Fruit fly (Drosophila melanogaster) whole organism, embryonic: Measurements from ENCODE around the gene Naa20A.

ENCODE experiments used
- Abd-B ChIP-seq: fragments of 200-800 bp; sonication (Bioruptor generic); optimal IDR thresholded peaks from 2 replicates; lab custom pipeline; 2018; ENCODE audit warnings: missing biosample characterization, mild to moderate bottlenecking, missing genetic modification characterization, moderate library complexity
- CG10147 ChIP-seq: fragments of 200-800 bp; sonication (Bioruptor generic); optimal IDR thresholded peaks from 2 replicates; lab custom pipeline; 2019; ENCODE audit warnings: missing biosample characterization, mild to moderate bottlenecking, missing genetic modification characterization, moderate library complexity
- CG10267 ChIP-seq: fragments of 200-800 bp; sonication (Bioruptor generic); optimal IDR thresholded peaks from 2 replicates; lab custom pipeline; 2018; ENCODE audit warnings: missing biosample characterization, mild to moderate bottlenecking, missing genetic modification characterization, moderate library complexity
- CG12391 ChIP-seq: fragments of 200-800 bp; sonication (Bioruptor generic); optimal IDR thresholded peaks from 3 replicates; lab custom pipeline; 2018; ENCODE audit warnings: missing biosample characterization, mild to moderate bottlenecking, missing genetic modification characterization, moderate library complexity
- CG13287 ChIP-seq: fragments of 200-800 bp; sonication (Bioruptor generic); IDR thresholded peaks from 2 replicates; pipeline ENCODE4 v1.3.6; 2022; ENCODE audit warnings: missing biosample characterization, missing genetic modification characterization; ENCODE audit not compliant: partially characterized antibody
- CG14667 ChIP-seq: fragments of 200-800 bp; sonication (Bioruptor generic); IDR thresholded peaks from 2 replicates; pipeline ENCODE4 v1.3.6; 2022; ENCODE audit warnings: missing biosample characterization, missing genetic modification characterization
- CG15269 ChIP-seq: fragments of 200-800 bp; sonication (Bioruptor generic); optimal IDR thresholded peaks from 2 replicates; lab custom pipeline; 2018; ENCODE audit warnings: missing biosample characterization, mild to moderate bottlenecking, missing genetic modification characterization, moderate library complexity
- CG1529 ChIP-seq: fragments of 200-800 bp; sonication (Bioruptor generic); optimal IDR thresholded peaks from 3 replicates; lab custom pipeline; 2018; ENCODE audit warnings: missing biosample characterization, missing genetic modification characterization
- CG16863 ChIP-seq: fragments of 200-800 bp; sonication (Bioruptor generic); optimal IDR thresholded peaks from 3 replicates; lab custom pipeline; 2016; ENCODE audit warnings: missing biosample characterization, missing genetic modification characterization
- CG1792 ChIP-seq: fragments of 200-800 bp; sonication (Bioruptor generic); optimal IDR thresholded peaks from 2 replicates; lab custom pipeline; 2016; ENCODE audit warnings: missing biosample characterization, missing genetic modification characterization
- CG2120 ChIP-seq: fragments of 200-800 bp; sonication (Bioruptor generic); optimal IDR thresholded peaks from 3 replicates; lab custom pipeline; 2016; ENCODE audit warnings: missing biosample characterization, missing genetic modification characterization
- CG30403 ChIP-seq: fragments of 200-800 bp; sonication (Bioruptor generic); optimal IDR thresholded peaks from 3 replicates; lab custom pipeline; 2016; ENCODE audit warnings: missing biosample characterization, missing genetic modification characterization
- CG34224 ChIP-seq: fragments of 200-800 bp; sonication (Bioruptor generic); IDR thresholded peaks from 3 replicates; pipeline ENCODE4 v1.3.6; 2022; ENCODE audit warnings: missing biosample characterization, missing genetic modification characterization; ENCODE audit not compliant: partially characterized antibody
- CG34376 ChIP-seq: fragments of 200-800 bp; sonication (Bioruptor generic); optimal IDR thresholded peaks from 2 replicates; lab custom pipeline; 2018; ENCODE audit warnings: missing biosample characterization, mild to moderate bottlenecking, missing genetic modification characterization
- CG3726 ChIP-seq: fragments of 200-800 bp; sonication (Bioruptor generic); IDR thresholded peaks from 3 replicates; pipeline ENCODE4, ENCODE4 v1.3.6; 2022; ENCODE audit warnings: missing biosample characterization, missing genetic modification characterization
- CG4820 ChIP-seq: fragments of 200-800 bp; sonication (Bioruptor generic); optimal IDR thresholded peaks from 3 replicates; lab custom pipeline; 2016; ENCODE audit warnings: missing biosample characterization, missing genetic modification characterization
- CG5180 ChIP-seq: fragments of 200-800 bp; sonication (Bioruptor generic); optimal IDR thresholded peaks from 3 replicates; lab custom pipeline; 2017; ENCODE audit warnings: missing biosample characterization, missing genetic modification characterization, mild to moderate bottlenecking, moderate library complexity, missing genetic modification reagents
- CG6765 ChIP-seq: fragments of 200-800 bp; sonication (Bioruptor generic); optimal IDR thresholded peaks from 3 replicates; lab custom pipeline; 2017; ENCODE audit warnings: missing biosample characterization, mild to moderate bottlenecking, missing genetic modification characterization
- CG7745 ChIP-seq: fragments of 200-800 bp; sonication (Bioruptor generic); optimal IDR thresholded peaks from 2 replicates; lab custom pipeline; 2018; ENCODE audit warnings: missing biosample characterization, mild to moderate bottlenecking, missing genetic modification characterization, moderate library complexity
- CG9437 ChIP-seq: fragments of 200-800 bp; sonication (Bioruptor generic); optimal IDR thresholded peaks from 2 replicates; lab custom pipeline; 2018; ENCODE audit warnings: missing biosample characterization, mild to moderate bottlenecking, missing genetic modification characterization
- D ChIP-seq, 2 experiments: fragments of 200-800 bp in 1 of 2; fragments of >200 bp in 1 of 2; sonication (Bioruptor generic) in 1 of 2; optimal IDR thresholded peaks; 2 replicates in 1 of 2; 3 replicates in 1 of 2; lab custom pipeline; 2017; ENCODE audit warnings: mild to moderate bottlenecking in 1 of 2, missing biosample characterization in 1 of 2, missing genetic modification characterization in 1 of 2, missing genetic modification reagents in 1 of 2
- D19A ChIP-seq: fragments of 200-800 bp; optimal IDR thresholded peaks from 3 replicates; lab custom pipeline; 2019; ENCODE audit warnings: missing biosample characterization, mild to moderate bottlenecking, missing genetic modification characterization, moderate library complexity
- Dek ChIP-seq: fragments of 200-800 bp; sonication (Bioruptor generic); optimal IDR thresholded peaks from 3 replicates; lab custom pipeline; 2019; ENCODE audit warnings: missing biosample characterization, mild to moderate bottlenecking, missing genetic modification characterization, moderate library complexity
- Ets97D ChIP-seq: fragments of 200-800 bp; sonication (Bioruptor generic); optimal IDR thresholded peaks from 3 replicates; lab custom pipeline; 2016; ENCODE audit warnings: missing biosample characterization, missing genetic modification characterization
- Kr ChIP-seq: fragments of 200-800 bp; sonication (Bioruptor generic); optimal IDR thresholded peaks from 2 replicates; lab custom pipeline; 2017; ENCODE audit warnings: missing biosample characterization, mild to moderate bottlenecking, missing genetic modification characterization
- Mrtf ChIP-seq: fragments of 200-800 bp; sonication (Bioruptor generic); IDR thresholded peaks from 3 replicates; pipeline ENCODE4 v1.3.6; 2022; ENCODE audit warnings: missing biosample characterization, missing genetic modification characterization
- Oaz ChIP-seq: fragments of 200-800 bp; sonication (Bioruptor generic); IDR thresholded peaks from 2 replicates; pipeline ENCODE4 v1.3.6; 2022; ENCODE audit warnings: missing biosample characterization, missing genetic modification characterization
- Oli ChIP-seq: fragments of 200-800 bp; sonication (Bioruptor generic); optimal IDR thresholded peaks from 2 replicates; lab custom pipeline; 2018; ENCODE audit warnings: missing biosample characterization, mild to moderate bottlenecking, missing genetic modification characterization, moderate library complexity
- Side ChIP-seq: fragments of 200-800 bp; sonication (Bioruptor generic); optimal IDR thresholded peaks from 2 replicates; lab custom pipeline; 2016; ENCODE audit warnings: missing biosample characterization, missing genetic modification characterization
- Sox100B ChIP-seq: fragments of 200-800 bp; sonication (Bioruptor generic); optimal IDR thresholded peaks from 3 replicates; lab custom pipeline; 2018; ENCODE audit warnings: missing biosample characterization, mild to moderate bottlenecking, missing genetic modification characterization
- Xbp1 ChIP-seq: fragments of 200-800 bp; sonication (Bioruptor generic); optimal IDR thresholded peaks from 3 replicates; lab custom pipeline; 2016; ENCODE audit warnings: missing biosample characterization, mild to moderate bottlenecking, missing genetic modification characterization
- az2 ChIP-seq: fragments of 200-800 bp; sonication (Bioruptor generic); optimal IDR thresholded peaks from 3 replicates; lab custom pipeline; 2016; ENCODE audit warnings: missing biosample characterization, missing genetic modification characterization
- cad ChIP-seq: fragments of >200 bp; optimal IDR thresholded peaks from 2 replicates; lab custom pipeline; 2017; ENCODE audit warnings: missing biosample characterization, missing genetic modification characterization
- caup ChIP-seq: fragments of 200-800 bp; sonication (Bioruptor generic); optimal IDR thresholded peaks from 3 replicates; lab custom pipeline; 2017; ENCODE audit warnings: missing biosample characterization, mild to moderate bottlenecking, missing genetic modification characterization, moderate library complexity; ENCODE audit not compliant: severe bottlenecking
- dmrt11E ChIP-seq: fragments of 200-800 bp; sonication (Bioruptor generic); optimal IDR thresholded peaks from 3 replicates; lab custom pipeline; 2018; ENCODE audit warnings: missing biosample characterization, mild to moderate bottlenecking, missing genetic modification characterization, moderate library complexity
- eve ChIP-seq, 2 experiments: fragments of >200 bp; optimal IDR thresholded peaks; 2 replicates each; lab custom pipeline; 2017; ENCODE audit warnings: missing biosample characterization in 2 of 2, missing genetic modification characterization in 2 of 2
- ewg ChIP-seq: fragments of 200-800 bp; sonication (Bioruptor generic); optimal IDR thresholded peaks from 3 replicates; lab custom pipeline; 2017; ENCODE audit warnings: mild to moderate bottlenecking, missing biosample characterization, missing genetic modification reagents, missing genetic modification characterization
- grn ChIP-seq: fragments of 200-800 bp; sonication (Bioruptor generic); optimal IDR thresholded peaks from 3 replicates; lab custom pipeline; 2017; ENCODE audit warnings: missing biosample characterization, missing genetic modification characterization
- gro ChIP-seq: fragments of 200-800 bp; sonication (Bioruptor generic); optimal IDR thresholded peaks from 2 replicates; lab custom pipeline; 2016; ENCODE audit warnings: missing biosample characterization, missing genetic modification characterization
- lmd ChIP-seq: fragments of 200-800 bp; sonication (Bioruptor generic); IDR thresholded peaks from 2 replicates; pipeline ENCODE4 v1.3.6; 2022; ENCODE audit warnings: missing biosample characterization, missing genetic modification characterization
- lov ChIP-seq, 2 experiments: fragments of 200-800 bp in 1 of 2; fragments of >200 bp in 1 of 2; sonication (Bioruptor generic) in 1 of 2; IDR thresholded peaks in 1 of 2; optimal IDR thresholded peaks in 1 of 2; 2 replicates in 1 of 2; 3 replicates in 1 of 2; pipeline versions ENCODE4 v1.3.6 to Lab custom; 2017 to 2022; ENCODE audit warnings: missing biosample characterization in 1 of 2, missing genetic modification characterization in 1 of 2
- nerfin-2 ChIP-seq: fragments of 200-800 bp; sonication (Bioruptor generic); IDR thresholded peaks from 2 replicates; pipeline ENCODE4 v1.3.6; 2022; ENCODE audit warnings: missing biosample characterization, missing genetic modification characterization; ENCODE audit not compliant: partially characterized antibody
- psq ChIP-seq: fragments of 200-800 bp; sonication (Bioruptor generic); optimal IDR thresholded peaks from 2 replicates; lab custom pipeline; 2017; ENCODE audit warnings: missing biosample characterization, missing genetic modification characterization
- salm ChIP-seq: fragments of 200-800 bp; sonication (Bioruptor generic); optimal IDR thresholded peaks from 2 replicates; lab custom pipeline; 2018; ENCODE audit warnings: missing biosample characterization, mild to moderate bottlenecking, missing genetic modification characterization
- tin ChIP-seq: fragments of 200-800 bp; sonication (Bioruptor generic); optimal IDR thresholded peaks from 3 replicates; lab custom pipeline; 2016; ENCODE audit warnings: missing biosample characterization, missing genetic modification characterization
- trem ChIP-seq: fragments of 200-800 bp; optimal IDR thresholded peaks from 3 replicates; lab custom pipeline; 2019; ENCODE audit warnings: missing biosample characterization, mild to moderate bottlenecking, missing genetic modification characterization, moderate library complexity
- vnd ChIP-seq: fragments of 200-800 bp; sonication (Bioruptor generic); IDR thresholded peaks from 3 replicates; pipeline ENCODE4 v1.3.6; 2022; ENCODE audit warnings: missing biosample characterization, missing genetic modification characterization; ENCODE audit not compliant: partially characterized antibody
- zen2 ChIP-seq: fragments of 200-800 bp; sonication (Bioruptor generic); IDR thresholded peaks from 3 replicates; pipeline ENCODE4 v1.3.6; 2022; ENCODE audit warnings: missing biosample characterization, missing genetic modification characterization; ENCODE audit not compliant: partially characterized antibody

Gene Naa20A

dm6 chrX:19665684-19666141 is 42.8 kb upstream of the Naa20A start (continued):
- TF ChIP-seq CG15269 (tag; lab: Kevin White, UChicago) (peak; percentile 11), CG1792 (GFP tag; lab: Kevin White, UChicago) (peak; percentile 8), Oaz (GFP tag; lab: Robert Waterston, UW) (no peak), Mrtf (peak; percentile 47; the same call in 2 of the 3 replicates), nerfin-2 (GFP tag; lab: Robert Waterston, UW) (peak; percentile 54; the same call in 1 of the 2 replicates), Kr (no peak), CG6765 (GFP tag; lab: Kevin White, UChicago) (no peak), Sox100B (no peak), CG34376 (GFP tag; lab: Kevin White, UChicago) (peak; percentile 19), trem (no peak), grn (GFP tag; lab: Kevin White, UChicago) (peak; percentile 41), Dek (peak; percentile 13), psq (GFP tag; lab: Kevin White, UChicago) (no peak), Oli (tag; lab: Kevin White, UChicago) (no peak), eve (GFP tag; optimal IDR thresholded peaks at IDR 0.05; lab: Kevin White, UChicago) (no peak), CG16863 (GFP tag; lab: Kevin White, UChicago) (peak; percentile 20), CG4820 (GFP tag; lab: Kevin White, UChicago) (no peak), Xbp1 (peak; percentile 31), Side (GFP tag; lab: Kevin White, UChicago) (no peak), zen2 (GFP tag; lab: Robert Waterston, UW) (no peak), dmrt11E (tag; lab: Kevin White, UChicago) (no peak), CG13287 (peak; percentile 32; the same call in 1 of the 2 replicates), CG2120 (GFP tag; lab: Kevin White, UChicago) (peak; percentile 61), salm (tag; lab: Kevin White, UChicago) (no peak), CG5180 (GFP tag; lab: Kevin White, UChicago) (no peak), CG9437 (no peak), lmd (GFP tag; lab: Robert Waterston, UW) (peak; percentile 62), ewg (GFP tag; lab: Kevin White, UChicago) (no peak), Abd-B (no peak), cad (GFP tag; lab: Kevin White, UChicago) (no peak), CG12391 (tag; lab: Kevin White, UChicago) (peak; percentile 13)

DNA sequence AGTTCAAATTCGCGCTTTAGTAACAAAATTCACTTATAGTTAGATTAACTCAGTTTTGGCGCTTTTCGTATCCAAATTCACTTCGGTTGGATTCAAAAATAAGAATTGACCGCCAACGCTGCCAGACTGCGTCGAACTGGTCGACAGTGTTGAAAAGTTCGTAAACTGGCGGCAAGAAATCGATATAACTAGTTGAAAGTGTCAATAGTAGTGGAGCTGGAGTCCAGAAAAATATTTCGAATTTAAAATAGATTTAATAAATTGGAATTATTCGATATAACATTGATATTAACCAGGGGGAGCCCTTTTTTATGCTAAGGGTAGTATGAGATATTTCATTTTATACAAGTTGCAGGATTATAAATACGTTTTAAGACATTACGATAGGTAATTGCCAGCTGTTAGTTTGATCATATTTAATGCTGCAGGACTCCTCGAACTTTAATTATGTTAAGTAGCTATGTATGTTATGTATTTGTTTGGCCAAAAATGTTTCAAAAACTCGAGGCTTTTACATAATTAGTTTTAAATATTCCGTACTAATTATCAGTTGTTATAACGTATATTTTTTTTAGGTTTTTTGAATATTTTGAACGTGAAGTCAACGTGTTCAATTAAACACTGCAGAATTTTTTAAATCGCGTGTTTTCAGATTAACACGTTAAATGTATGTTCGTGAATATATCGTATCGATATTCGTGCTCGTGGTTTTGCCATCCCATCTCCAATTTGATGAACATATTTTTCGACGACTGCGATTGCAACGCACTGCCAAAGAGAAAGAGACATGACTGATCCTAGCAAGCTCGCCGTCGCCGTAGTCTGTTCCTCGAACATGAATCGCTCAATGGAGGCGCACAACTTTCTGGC is 41.2 kb upstream of the Naa20A start, which contains the start of the genes CG14223 and Ssu72:
Gene CG14223, minus strand, starts transcription at position 113 of the 870 bp plus-strand sequence.
Gene Ssu72, plus strand, starts transcription at position 703 of the 870 bp plus-strand sequence.
- TF ChIP-seq CG10147 (no peak), D19A (no peak), CG3726 (GFP tag; lab: Robert Waterston, UW) (no peak), lov (optimal IDR thresholded peaks at IDR 0.05; lab: Kevin White, UChicago) (no peak), lov (GFP tag; IDR thresholded peaks at IDR 0.05; lab: Robert Waterston, UW) (no peak), CG1529 (GFP tag; lab: Kevin White, UChicago) (no peak), D (optimal IDR thresholded peaks at IDR 0.05; lab: Kevin White, UChicago) (no peak), D (GFP tag; optimal IDR thresholded peaks at IDR 0.05; lab: Kevin White, UChicago) (no peak), CG34224 (GFP tag; lab: Robert Waterston, UW) (peak; percentile 75), az2 (no peak), CG10267 (peak; percentile 86), vnd (GFP tag; lab: Robert Waterston, UW) (peak; percentile 70), CG7745 (tag; lab: Kevin White, UChicago) (no peak), Ets97D (GFP tag; lab: Kevin White, UChicago) (peak; percentile 33), tin (GFP tag; lab: Kevin White, UChicago) (no peak), zen2 (GFP tag; lab: Robert Waterston, UW) (peak; percentile 91), CG30403 (peak; percentile 29), gro (no peak), CG14667 (GFP tag; lab: Robert Waterston, UW) (no peak), caup (GFP tag; lab: Kevin White, UChicago) (no peak)
